Worm (Caenorhabditis elegans) whole organism, mixed stage, embryonic: ENCODE measurements around the gene rab-7.

Experiments
- M03D4.4 ChIP-seq: sonication (generic microtip); optimal IDR thresholded peaks from 2 replicates; lab custom pipeline; 2017; ENCODE audit warnings: mild to moderate bottlenecking, missing genetic modification characterization, missing compliant biosample characterization
- bed-3 ChIP-seq: fragments of 200-800 bp; sonication (Bioruptor generic); optimal IDR thresholded peaks from 3 replicates; lab custom pipeline; 2018; ENCODE audit warnings: mild to moderate bottlenecking, missing genetic modification characterization, moderate library complexity, missing compliant biosample characterization
- blmp-1 ChIP-seq: fragments of 150-350 bp; optimal IDR thresholded peaks from 2 replicates; lab custom pipeline; 2014; ENCODE audit warnings: missing biosample characterization, missing genetic modification characterization
- ceh-43 ChIP-seq: fragments of 200-800 bp; sonication (Bioruptor generic); optimal IDR thresholded peaks from 2 replicates; lab custom pipeline; 2018; ENCODE audit warnings: mild to moderate bottlenecking, missing genetic modification characterization, moderate library complexity, missing compliant biosample characterization
- ceh-83 ChIP-seq: fragments of 200-800 bp; sonication (Bioruptor generic); optimal IDR thresholded peaks from 2 replicates; lab custom pipeline; 2018; ENCODE audit warnings: mild to moderate bottlenecking, missing genetic modification characterization, missing compliant biosample characterization
- cnd-1 ChIP-seq: fragments of 200-800 bp; sonication (Bioruptor generic); optimal IDR thresholded peaks from 2 replicates; lab custom pipeline; 2018; ENCODE audit warnings: mild to moderate bottlenecking, missing genetic modification characterization, missing compliant biosample characterization
- elt-1 ChIP-seq: sonication (generic microtip); optimal IDR thresholded peaks from 2 replicates; lab custom pipeline; 2017; ENCODE audit warnings: missing genetic modification characterization, mild to moderate bottlenecking, missing compliant biosample characterization, antibody characterized with exemption, moderate library complexity, borderline replicate concordance; ENCODE audit not compliant: insufficient read depth
- elt-3 ChIP-seq: fragments of 150-350 bp; optimal IDR thresholded peaks from 2 replicates; lab custom pipeline; 2014; ENCODE audit warnings: missing biosample characterization, missing genetic modification characterization
- flh-1 ChIP-seq: fragments of 200-800 bp; sonication (Bioruptor generic); optimal IDR thresholded peaks from 2 replicates; lab custom pipeline; 2018; ENCODE audit warnings: mild to moderate bottlenecking, missing genetic modification characterization, moderate library complexity, missing compliant biosample characterization
- ham-2 ChIP-seq: fragments of 200-800 bp; sonication (Bioruptor generic); optimal IDR thresholded peaks from 2 replicates; lab custom pipeline; 2018; ENCODE audit warnings: mild to moderate bottlenecking, missing genetic modification characterization, missing compliant biosample characterization
- hlh-1 ChIP-seq: fragments of 150-350 bp; optimal IDR thresholded peaks from 2 replicates; lab custom pipeline; 2014; ENCODE audit warnings: missing biosample characterization, missing genetic modification reagents, missing genetic modification characterization
- lin-13 ChIP-seq: fragments of 150-350 bp; optimal IDR thresholded peaks from 2 replicates; lab custom pipeline; 2014; ENCODE audit warnings: missing biosample characterization, missing genetic modification characterization
- lin-32 ChIP-seq: fragments of 200-800 bp; sonication (Bioruptor generic); optimal IDR thresholded peaks from 2 replicates; lab custom pipeline; 2018; ENCODE audit warnings: mild to moderate bottlenecking, missing genetic modification characterization, missing compliant biosample characterization
- mab-5 ChIP-seq: fragments of 150-350 bp; optimal IDR thresholded peaks from 2 replicates; lab custom pipeline; 2014; ENCODE audit warnings: missing biosample characterization, missing genetic modification characterization
- mep-1 ChIP-seq: fragments of 150-350 bp; optimal IDR thresholded peaks from 2 replicates; lab custom pipeline; 2017; ENCODE audit warnings: missing biosample characterization, missing genetic modification reagents, missing genetic modification characterization, inconsistent platforms
- mls-2 ChIP-seq: sonication (generic microtip); optimal IDR thresholded peaks from 2 replicates; lab custom pipeline; 2016; ENCODE audit warnings: mild to moderate bottlenecking, missing genetic modification characterization, moderate library complexity, missing compliant biosample characterization
- nhr-2 ChIP-seq: fragments of 150-350 bp; optimal IDR thresholded peaks from 2 replicates; lab custom pipeline; 2014; ENCODE audit warnings: missing biosample characterization, missing genetic modification characterization
- nhr-237 ChIP-seq: fragments of 150-350 bp; optimal IDR thresholded peaks from 2 replicates; lab custom pipeline; 2014; ENCODE audit warnings: missing biosample characterization, missing genetic modification characterization
- nhr-28 ChIP-seq: fragments of 150-350 bp; optimal IDR thresholded peaks from 2 replicates; lab custom pipeline; 2014; ENCODE audit warnings: missing biosample characterization, missing genetic modification characterization
- nhr-76 ChIP-seq: sonication (generic microtip); optimal IDR thresholded peaks from 2 replicates; lab custom pipeline; 2017; ENCODE audit warnings: missing biosample characterization, missing genetic modification characterization
- pha-4 ChIP-seq: fragments of 150-350 bp; optimal IDR thresholded peaks from 2 replicates; lab custom pipeline; 2018; ENCODE audit warnings: missing biosample characterization, missing genetic modification reagents, missing genetic modification characterization
- sem-2 ChIP-seq: fragments of 200-800 bp; sonication (Bioruptor generic); optimal IDR thresholded peaks from 2 replicates; lab custom pipeline; 2018; ENCODE audit warnings: mild to moderate bottlenecking, missing genetic modification characterization, missing compliant biosample characterization
- snpc-4 ChIP-seq: fragments of 150-350 bp; optimal IDR thresholded peaks from 2 replicates; lab custom pipeline; 2014; ENCODE audit warnings: missing biosample characterization, missing genetic modification characterization
- sptf-1 ChIP-seq: sonication (generic microtip); optimal IDR thresholded peaks from 2 replicates; lab custom pipeline; 2017; ENCODE audit warnings: mild to moderate bottlenecking, missing genetic modification characterization, moderate library complexity, missing compliant biosample characterization
- tbx-8 ChIP-seq: fragments of 200-800 bp; sonication (Bioruptor generic); optimal IDR thresholded peaks from 2 replicates; lab custom pipeline; 2018; ENCODE audit warnings: mild to moderate bottlenecking, missing genetic modification characterization, moderate library complexity, missing compliant biosample characterization
- unc-120 ChIP-seq: sonication (generic microtip); optimal IDR thresholded peaks from 2 replicates; lab custom pipeline; 2017; ENCODE audit warnings: missing genetic modification characterization, missing compliant biosample characterization; ENCODE audit not compliant: poor library complexity, severe bottlenecking
- unc-39 ChIP-seq: fragments of 150-350 bp; optimal IDR thresholded peaks from 2 replicates; lab custom pipeline; 2014; ENCODE audit warnings: missing biosample characterization, missing genetic modification characterization
- unc-62 ChIP-seq: fragments of 150-350 bp; optimal IDR thresholded peaks from 2 replicates; lab custom pipeline; 2014; ENCODE audit warnings: missing biosample characterization, missing genetic modification reagents, missing genetic modification characterization
- zip-8 ChIP-seq: fragments of 150-350 bp; optimal IDR thresholded peaks from 2 replicates; lab custom pipeline; 2014; ENCODE audit warnings: missing biosample characterization, missing genetic modification characterization
- ztf-11 ChIP-seq: fragments of 150-350 bp; optimal IDR thresholded peaks from 2 replicates; lab custom pipeline; 2014; ENCODE audit warnings: missing biosample characterization, missing genetic modification characterization

The rab-7 gene

DNA sequence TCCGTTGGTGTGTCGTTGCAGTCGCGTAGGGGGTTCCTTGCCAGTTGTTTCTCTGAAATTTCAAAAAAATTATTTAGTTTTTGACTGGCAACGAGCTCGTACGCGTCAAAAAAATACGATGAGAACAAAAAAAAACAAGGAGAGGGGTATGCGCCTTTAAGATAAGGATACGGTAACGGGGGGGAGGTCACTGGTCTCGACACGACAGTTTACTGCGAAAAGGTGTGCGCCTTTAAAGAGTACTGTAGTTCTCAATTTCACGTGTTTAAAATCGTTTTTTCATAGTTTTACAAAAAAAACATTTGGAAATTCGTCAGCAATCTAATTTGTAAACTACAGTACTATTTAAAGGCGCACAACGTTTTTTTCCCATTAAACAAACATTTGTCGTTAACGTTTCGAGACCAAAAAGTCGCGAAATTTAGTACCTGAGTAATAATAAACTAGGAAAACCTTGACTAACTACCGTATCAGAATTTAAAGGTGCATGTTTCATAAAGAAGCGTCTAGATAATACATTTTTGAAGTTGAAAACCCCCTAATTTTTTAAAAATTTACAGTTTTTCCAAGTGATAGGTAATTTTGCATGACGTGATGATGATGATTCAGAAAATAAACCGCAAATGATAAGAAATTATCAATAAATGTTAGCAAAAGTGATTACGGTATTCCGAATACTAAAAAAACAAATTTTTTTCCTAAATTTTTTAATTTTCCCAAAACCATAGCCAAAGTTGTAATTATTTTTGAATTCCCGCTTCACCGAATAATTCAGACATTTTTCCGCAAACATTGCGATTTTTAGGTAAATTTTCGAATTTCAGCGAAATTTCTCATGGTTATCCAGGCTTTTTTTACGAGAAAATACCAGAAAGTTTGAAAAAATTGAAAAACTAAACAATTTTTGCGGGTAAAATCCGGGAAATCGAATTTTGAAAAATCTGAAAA, 7.6 kb upstream of the rab-7 start:
- TF ChIP-seq ztf-11 (tag; lab: Kevin White, UChicago) (no peak), flh-1 (GFP tag; lab: Kevin White, UChicago) (no peak), tbx-8 (no peak), blmp-1 (tag; lab: Kevin White, UChicago) (no peak), unc-39 (tag; lab: Kevin White, UChicago) (no peak), zip-8 (tag; lab: Kevin White, UChicago) (no peak), unc-62 (GFP tag; lab: Kevin White, UChicago) (no peak), snpc-4 (tag; lab: Kevin White, UChicago) (no peak), bed-3 (peak; percentile 47), ceh-83 (peak; percentile 59), sptf-1 (tag; lab: Kevin White, UChicago) (peak; percentile 32), ceh-43 (GFP tag; lab: Kevin White, UChicago) (peak; percentile 44), nhr-28 (tag; lab: Kevin White, UChicago) (no peak), pha-4 (no peak), mab-5 (tag; lab: Kevin White, UChicago) (no peak), ham-2 (GFP tag; lab: Kevin White, UChicago) (no peak), lin-13 (tag; lab: Kevin White, UChicago) (no peak), M03D4.4 (tag; lab: Kevin White, UChicago) (no peak), unc-120 (tag; lab: Kevin White, UChicago) (no peak), cnd-1 (tag; lab: Kevin White, UChicago) (no peak), nhr-237 (no peak), elt-1 (tag; lab: Kevin White, UChicago) (no peak), mls-2 (peak; percentile 13), elt-3 (tag; lab: Kevin White, UChicago) (no peak)
- TF ChIP-seq, all 35 proteins: peak for 5

DNA sequence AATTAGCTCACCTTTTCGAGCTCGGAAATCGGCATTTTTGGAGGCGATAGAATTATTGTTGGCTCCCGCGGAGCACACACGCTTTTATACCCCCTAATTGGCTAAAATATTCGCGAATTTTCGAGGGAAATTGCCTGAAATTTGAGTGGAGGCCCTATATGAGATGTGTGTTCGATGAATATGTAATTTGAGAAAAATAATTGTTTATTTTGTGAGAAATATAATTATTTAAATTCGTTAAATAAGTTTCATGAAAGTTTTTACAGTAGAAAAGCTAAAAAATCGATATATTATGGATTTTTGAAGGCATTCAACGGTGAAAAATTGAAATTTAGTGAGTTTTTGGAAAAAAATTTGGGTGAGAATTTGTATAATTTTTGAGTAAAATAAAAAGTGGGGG, 6.9 kb upstream of the rab-7 start, which contains the start of gene acbp-6:
Gene acbp-6, minus strand, starts transcription at position 101 of the 400 bp plus-strand sequence.
- TF ChIP-seq unc-62 (GFP tag; lab: Kevin White, UChicago) = no peak
- no peak for TF ChIP-seq zip-8 (tag; lab: Kevin White, UChicago)
- no peak for TF ChIP-seq ceh-83
- TF ChIP-seq mls-2 = no peak
- TF ChIP-seq snpc-4 (tag; lab: Kevin White, UChicago) = no peak
- TF ChIP-seq lin-13 (tag; lab: Kevin White, UChicago) = no peak
- TF ChIP-seq sem-2 (GFP tag; lab: Kevin White, UChicago) = no peak
- no peak for TF ChIP-seq mab-5 (tag; lab: Kevin White, UChicago)
- no peak for TF ChIP-seq blmp-1 (tag; lab: Kevin White, UChicago)
- TF ChIP-seq lin-32 (GFP tag; lab: Kevin White, UChicago) = no peak
- TF ChIP-seq hlh-1 (tag; lab: Kevin White, UChicago) = no peak
- no peak for TF ChIP-seq elt-3 (tag; lab: Kevin White, UChicago)
- TF ChIP-seq ham-2 (GFP tag; lab: Kevin White, UChicago) = no peak
- TF ChIP-seq cnd-1 (tag; lab: Kevin White, UChicago) = no peak
- no peak for TF ChIP-seq nhr-76 (tag; lab: Kevin White, UChicago)
- no peak for TF ChIP-seq nhr-2 (tag; lab: Kevin White, UChicago)
- no peak for TF ChIP-seq ztf-11 (tag; lab: Kevin White, UChicago)
- no peak for TF ChIP-seq unc-120 (tag; lab: Kevin White, UChicago)
- no peak for TF ChIP-seq pha-4

DNA sequence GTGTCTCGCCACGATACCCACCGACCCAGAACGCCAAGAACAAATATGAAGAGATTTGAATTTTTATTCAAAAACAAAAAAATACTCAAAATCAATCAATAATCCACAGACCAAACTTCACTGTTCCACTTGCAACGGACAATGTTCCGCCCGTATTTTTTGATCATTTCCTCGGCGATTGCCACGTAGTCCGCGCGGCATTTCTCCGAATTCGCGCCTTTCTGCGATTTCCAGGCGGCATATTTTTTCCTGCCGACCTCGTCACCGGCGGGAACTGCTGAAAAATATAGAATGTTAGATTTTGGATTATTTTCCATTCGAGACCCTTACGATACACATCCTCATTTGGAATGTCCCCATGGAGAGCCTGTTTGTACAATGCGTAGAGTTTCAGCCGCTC, 5.5 kb upstream of the rab-7 start:
- no peak for TF ChIP-seq unc-39 (tag; lab: Kevin White, UChicago)
- TF ChIP-seq M03D4.4 (tag; lab: Kevin White, UChicago) = no peak
- TF ChIP-seq nhr-28 (tag; lab: Kevin White, UChicago) = no peak
- no peak for TF ChIP-seq cnd-1 (tag; lab: Kevin White, UChicago)
- TF ChIP-seq nhr-2 (tag; lab: Kevin White, UChicago) = no peak

DNA sequence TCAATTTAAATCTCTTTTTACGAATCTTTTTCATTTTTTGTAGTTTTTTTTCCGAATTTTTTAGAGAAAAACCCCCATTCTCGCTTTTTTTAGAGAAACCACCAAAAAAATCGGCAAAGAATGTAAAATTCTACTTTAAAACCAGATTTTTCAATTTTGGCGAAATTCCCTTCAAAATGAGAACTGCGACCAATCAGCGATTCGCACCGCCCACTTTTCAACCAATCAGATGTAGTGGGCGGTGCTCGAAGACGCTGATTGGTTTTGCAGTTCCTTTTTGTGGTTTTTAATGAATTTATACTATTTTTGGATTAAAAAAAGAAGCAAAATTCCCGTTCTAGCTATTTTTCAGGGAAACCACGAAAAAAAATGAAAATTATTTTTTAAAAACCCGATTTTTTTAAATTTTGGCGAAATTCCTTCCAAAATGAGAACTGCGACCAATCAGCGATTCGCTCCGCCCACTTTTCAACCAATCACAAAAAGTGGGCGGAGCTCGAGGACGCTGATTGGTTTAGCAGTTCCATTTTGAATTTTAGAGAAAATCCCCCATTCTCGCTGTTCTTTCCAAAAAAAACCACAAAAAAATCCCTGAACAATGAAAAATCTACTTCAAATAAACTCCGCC, 4.4 kb upstream of the rab-7 start:
- no peak for TF ChIP-seq sptf-1 (tag; lab: Kevin White, UChicago)
- no peak for TF ChIP-seq ceh-43 (GFP tag; lab: Kevin White, UChicago)
- no peak for TF ChIP-seq flh-1 (GFP tag; lab: Kevin White, UChicago)
- TF ChIP-seq unc-120 (tag; lab: Kevin White, UChicago) = no peak
- TF ChIP-seq ceh-83 = no peak
- TF ChIP-seq cnd-1 (tag; lab: Kevin White, UChicago) = no peak
- no peak for TF ChIP-seq unc-62 (GFP tag; lab: Kevin White, UChicago)
- no peak for TF ChIP-seq mep-1
- no peak for TF ChIP-seq nhr-28 (tag; lab: Kevin White, UChicago)
- TF ChIP-seq, all 35 proteins: peak for 0
